Worm (Caenorhabditis elegans) whole organism, L4 larva: ENCODE measurements around the gene panl-2.

Experiments used
- T26A8.4 ChIP-seq: fragments of 200-800 bp; sonication (Bioruptor generic); IDR thresholded peaks from 2 replicates; pipeline ENCODE4 v1.3.6; 2022; ENCODE audit warnings: missing genetic modification characterization, missing compliant biosample characterization
- Y5F2A.4 ChIP-seq: fragments of 200-800 bp; sonication (Bioruptor generic); optimal IDR thresholded peaks from 2 replicates; lab custom pipeline; 2018; ENCODE audit warnings: mild to moderate bottlenecking, missing genetic modification characterization, missing compliant biosample characterization
- ZK546.5 ChIP-seq, 2 experiments: sonication (generic microtip); optimal IDR thresholded peaks; 2 replicates each; lab custom pipeline; 2017; ENCODE audit warnings: missing biosample characterization in 2 of 2, missing genetic modification characterization in 2 of 2
- aha-1 ChIP-seq: fragments of 150-350 bp; peaks from one replicate; lab custom pipeline; 2014; ENCODE audit warnings: missing biosample characterization, missing genetic modification characterization
- arid-1 ChIP-seq: fragments of 200-800 bp; sonication (Bioruptor generic); conservative IDR thresholded peaks from 2 replicates; pipeline ENCODE4 v1.3.6; 2022; ENCODE audit warnings: missing genetic modification reagents, missing genetic modification characterization, missing compliant biosample characterization
- attf-4 ChIP-seq: sonication (generic microtip); optimal IDR thresholded peaks from 3 replicates; lab custom pipeline; 2017; ENCODE audit warnings: missing biosample characterization, missing genetic modification characterization
- ctbp-1 ChIP-seq: fragments of 200-800 bp; sonication (Bioruptor generic); IDR thresholded peaks from 2 replicates; pipeline ENCODE4 v1.3.6; 2022; ENCODE audit warnings: missing genetic modification reagents, missing genetic modification characterization, missing compliant biosample characterization
- daf-16 ChIP-seq, 3 experiments: sonication (generic microtip); optimal IDR thresholded peaks; 2 replicates each; lab custom pipeline; 2016 to 2017; ENCODE audit warnings: missing genetic modification characterization in 3 of 3, missing genetic modification reagents in 3 of 3, mild to moderate bottlenecking in 2 of 3, missing compliant biosample characterization in 2 of 3, missing biosample characterization in 1 of 3, moderate library complexity in 1 of 3
- dmd-6 ChIP-seq: fragments of 200-800 bp; sonication (Bioruptor generic); IDR thresholded peaks from 2 replicates; pipeline ENCODE4 v1.3.6; 2022; ENCODE audit warnings: missing genetic modification reagents, missing genetic modification characterization, missing compliant biosample characterization
- dmd-8 ChIP-seq: fragments of 200-800 bp; sonication (Bioruptor generic); IDR thresholded peaks from 2 replicates; pipeline ENCODE4 v1.3.6; 2022; ENCODE audit warnings: missing genetic modification characterization, missing compliant biosample characterization
- duxl-1 ChIP-seq: sonication (generic microtip); optimal IDR thresholded peaks from 2 replicates; lab custom pipeline; 2016; ENCODE audit warnings: mild to moderate bottlenecking, missing genetic modification characterization, moderate library complexity, missing compliant biosample characterization; ENCODE audit not compliant: poor library complexity
- dve-1 ChIP-seq: sonication (generic microtip); optimal IDR thresholded peaks from 2 replicates; lab custom pipeline; 2017; ENCODE audit warnings: antibody characterized with exemption, mild to moderate bottlenecking, missing genetic modification characterization, missing compliant biosample characterization; ENCODE audit not compliant: insufficient read depth
- fos-1 ChIP-seq: fragments of 150-350 bp; optimal IDR thresholded peaks from 2 replicates; lab custom pipeline; 2014; ENCODE audit warnings: missing biosample characterization, missing genetic modification characterization
- hlh-11 ChIP-seq: fragments of 200-800 bp; sonication (Bioruptor generic); optimal IDR thresholded peaks from 2 replicates; lab custom pipeline; 2018; ENCODE audit warnings: mild to moderate bottlenecking, missing genetic modification characterization, missing compliant biosample characterization
- hlh-30 ChIP-seq: sonication (generic microtip); optimal IDR thresholded peaks from 2 replicates; lab custom pipeline; 2017; ENCODE audit warnings: antibody characterized with exemption, mild to moderate bottlenecking, missing genetic modification characterization, missing compliant biosample characterization; ENCODE audit not compliant: insufficient read depth
- lin-13 ChIP-seq: fragments of 150-350 bp; optimal IDR thresholded peaks from 2 replicates; lab custom pipeline; 2014; ENCODE audit warnings: missing biosample characterization, missing genetic modification reagents, missing genetic modification characterization
- lin-15B ChIP-seq: fragments of 150-350 bp; sonication (generic microtip); optimal IDR thresholded peaks from 3 replicates; lab custom pipeline; 2014; ENCODE audit warnings: missing biosample characterization, missing genetic modification characterization
- lin-39 ChIP-seq: fragments of 150-350 bp; optimal IDR thresholded peaks from 2 replicates; lab custom pipeline; 2014; ENCODE audit warnings: missing biosample characterization, missing genetic modification reagents, missing genetic modification characterization
- lir-3 ChIP-seq: sonication (generic microtip); optimal IDR thresholded peaks from 2 replicates; lab custom pipeline; 2016; ENCODE audit warnings: mild to moderate bottlenecking, missing genetic modification characterization, missing compliant biosample characterization
- madf-5 ChIP-seq, 2 experiments: fragments of 200-800 bp; sonication (Bioruptor generic); IDR thresholded peaks; 2 replicates each; pipeline ENCODE4 v1.3.6; 2022; ENCODE audit warnings: missing compliant biosample characterization in 2 of 2, missing genetic modification characterization in 2 of 2
- mdl-1 ChIP-seq, 2 experiments: fragments of 150-350 bp in 1 of 2; sonication (generic microtip) in 1 of 2; optimal IDR thresholded peaks; 2 replicates each; lab custom pipeline; 2014 to 2017; ENCODE audit warnings: missing biosample characterization in 2 of 2, missing genetic modification characterization in 2 of 2
- mdt-29 ChIP-seq: fragments of 200-800 bp; sonication (Bioruptor generic); IDR thresholded peaks from 2 replicates; pipeline ENCODE4 v1.3.6; 2022; ENCODE audit warnings: missing genetic modification reagents, missing genetic modification characterization, missing compliant biosample characterization
- mes-2 ChIP-seq: sonication (generic microtip); optimal IDR thresholded peaks from 2 replicates; lab custom pipeline; 2016; ENCODE audit warnings: missing genotype, mild to moderate bottlenecking, missing genetic modification characterization, missing compliant biosample characterization; ENCODE audit not compliant: poor library complexity, severe bottlenecking
- mxl-3 ChIP-seq: fragments of 200-800 bp; sonication (Bioruptor generic); optimal IDR thresholded peaks from 2 replicates; lab custom pipeline; 2018; ENCODE audit warnings: mild to moderate bottlenecking, missing genetic modification characterization, missing compliant biosample characterization
- nhr-25 ChIP-seq: sonication (generic microtip); optimal IDR thresholded peaks from 2 replicates; lab custom pipeline; 2017; ENCODE audit warnings: missing genetic modification characterization, mild to moderate bottlenecking, missing compliant biosample characterization, antibody characterized with exemption, moderate library complexity, borderline replicate concordance; ENCODE audit not compliant: insufficient read depth
- nhr-28 ChIP-seq: fragments of 150-350 bp; optimal IDR thresholded peaks from 2 replicates; lab custom pipeline; 2014; ENCODE audit warnings: missing biosample characterization, missing genetic modification characterization
- nhr-77 ChIP-seq: fragments of 150-350 bp; optimal IDR thresholded peaks from 2 replicates; lab custom pipeline; 2014; ENCODE audit warnings: missing biosample characterization, missing genetic modification characterization
- php-3 ChIP-seq: fragments of 200-800 bp; sonication (Bioruptor generic); IDR thresholded peaks from 2 replicates; pipeline ENCODE4 v1.3.6; 2022; ENCODE audit warnings: missing genetic modification reagents, missing genetic modification characterization, missing compliant biosample characterization
- pqm-1 ChIP-seq: sonication (generic microtip); optimal IDR thresholded peaks from 2 replicates; lab custom pipeline; 2017; ENCODE audit warnings: missing biosample characterization, missing genetic modification characterization
- saeg-2 ChIP-seq: fragments of 200-800 bp; sonication (Bioruptor generic); IDR thresholded peaks from 2 replicates; pipeline ENCODE4 v1.3.6; 2022; ENCODE audit warnings: missing genetic modification reagents, missing genetic modification characterization, missing compliant biosample characterization
- spr-3 ChIP-seq: fragments of 200-800 bp; sonication (Bioruptor generic); optimal IDR thresholded peaks from 2 replicates; lab custom pipeline; 2018; ENCODE audit warnings: mild to moderate bottlenecking, missing genetic modification characterization, missing compliant biosample characterization
- tra-1 ChIP-seq: fragments of 200-800 bp; sonication (Bioruptor generic); IDR thresholded peaks from 2 replicates; pipeline ENCODE4 v1.3.6; 2022; ENCODE audit warnings: missing genetic modification reagents, missing genetic modification characterization, missing compliant biosample characterization
- zip-11 ChIP-seq: fragments of 200-800 bp; sonication (Bioruptor generic); IDR thresholded peaks from 2 replicates; pipeline ENCODE4 v1.3.6; 2022; ENCODE audit warnings: missing genetic modification characterization, missing compliant biosample characterization

The panl-2 gene

DNA sequence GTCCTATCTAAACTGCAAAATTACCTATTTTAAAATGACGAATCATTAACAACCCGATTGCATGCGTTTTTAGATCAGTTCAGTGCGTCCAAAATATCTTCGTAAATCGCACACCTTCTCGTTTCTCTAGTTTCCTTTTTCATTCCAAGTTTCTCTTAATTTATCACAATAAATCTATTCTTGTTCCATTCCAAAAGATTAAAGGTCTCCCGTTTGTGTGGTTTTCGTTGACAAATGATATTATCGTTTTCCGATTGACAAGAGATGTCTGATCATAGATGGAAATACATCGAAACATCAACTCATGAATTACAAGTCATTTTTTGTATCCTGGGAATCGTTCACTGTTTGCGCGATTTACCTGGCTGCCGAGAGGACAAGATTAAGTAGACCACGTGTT is 25.2 kb upstream of the panl-2 start:
- no peak for TF ChIP-seq lin-13 (GFP tag; lab: Kevin White, UChicago)
- TF ChIP-seq duxl-1 (tag; lab: Kevin White, UChicago): no peak
- TF ChIP-seq daf-16 (GFP tag; optimal IDR thresholded peaks at IDR 0.05; lab: Kevin White, UChicago): no peak
- TF ChIP-seq daf-16 (tag; optimal IDR thresholded peaks at IDR 0.05; lab: Kevin White, UChicago): peak; percentile 5
- peak; percentile 7 for TF ChIP-seq hlh-11
- no peak for TF ChIP-seq zip-11 (GFP tag; lab: Robert Waterston, UW)
- TF ChIP-seq mxl-3 (GFP tag; lab: Kevin White, UChicago): peak; percentile 20
- TF ChIP-seq ctbp-1 (GFP tag; lab: Robert Waterston, UW): no peak
- TF ChIP-seq saeg-2 (GFP tag; lab: Robert Waterston, UW): no peak
- no peak for TF ChIP-seq madf-5 (GFP tag; IDR thresholded peaks at IDR 0.05; lab: Robert Waterston, UW)
- no peak for TF ChIP-seq Y5F2A.4 (GFP tag; lab: Kevin White, UChicago)
- TF ChIP-seq lir-3 (tag; lab: Kevin White, UChicago): no peak
- TF ChIP-seq nhr-28 (tag; lab: Kevin White, UChicago): peak; percentile 69
- TF ChIP-seq dmd-8 (GFP tag; lab: Robert Waterston, UW): no peak
- no peak for TF ChIP-seq nhr-25 (tag; lab: Kevin White, UChicago)
- TF ChIP-seq, all 104 proteins: peak for 4

DNA sequence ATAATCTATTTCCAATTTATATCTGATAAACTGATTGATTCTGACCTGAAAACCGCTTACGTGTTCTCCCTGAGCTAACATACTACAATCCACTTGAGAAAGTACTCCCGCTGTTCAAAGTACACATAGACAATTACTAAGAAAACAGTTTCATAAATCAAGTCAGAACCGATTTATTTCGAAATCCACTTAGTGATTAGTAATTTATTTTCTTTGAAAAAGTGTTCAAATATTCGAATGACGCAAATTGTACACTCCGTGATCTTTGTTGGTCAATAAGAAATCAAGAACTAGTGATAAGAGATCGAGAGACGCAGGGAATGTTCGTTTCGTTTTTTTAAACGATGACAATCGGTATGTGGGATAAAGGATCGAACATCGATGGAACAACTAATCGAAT is 24.6 kb upstream of the panl-2 start:
- TF ChIP-seq aha-1 (tag; lab: Kevin White, UChicago): peak; percentile 93
- TF ChIP-seq daf-16 (GFP tag; optimal IDR thresholded peaks at IDR 0.05; lab: Kevin White, UChicago): peak in 1 of 2 experiments; percentile 12
- TF ChIP-seq daf-16 (tag; optimal IDR thresholded peaks at IDR 0.05; lab: Kevin White, UChicago): peak; percentile 45
- no peak for TF ChIP-seq lin-15B (tag; lab: Kevin White, UChicago)
- no peak for TF ChIP-seq lin-39 (tag; lab: Kevin White, UChicago)
- TF ChIP-seq spr-3 (GFP tag; lab: Kevin White, UChicago): no peak
- TF ChIP-seq attf-4 (tag; lab: Kevin White, UChicago): no peak
- no peak for TF ChIP-seq nhr-77 (tag; lab: Kevin White, UChicago)
- TF ChIP-seq mdt-29 (GFP tag; lab: Robert Waterston, UW): no peak
- peak; percentile 56 for TF ChIP-seq dve-1 (tag; lab: Kevin White, UChicago)
- peak; percentile 37 for TF ChIP-seq hlh-11
- TF ChIP-seq fos-1 (tag; lab: Kevin White, UChicago): no peak

DNA sequence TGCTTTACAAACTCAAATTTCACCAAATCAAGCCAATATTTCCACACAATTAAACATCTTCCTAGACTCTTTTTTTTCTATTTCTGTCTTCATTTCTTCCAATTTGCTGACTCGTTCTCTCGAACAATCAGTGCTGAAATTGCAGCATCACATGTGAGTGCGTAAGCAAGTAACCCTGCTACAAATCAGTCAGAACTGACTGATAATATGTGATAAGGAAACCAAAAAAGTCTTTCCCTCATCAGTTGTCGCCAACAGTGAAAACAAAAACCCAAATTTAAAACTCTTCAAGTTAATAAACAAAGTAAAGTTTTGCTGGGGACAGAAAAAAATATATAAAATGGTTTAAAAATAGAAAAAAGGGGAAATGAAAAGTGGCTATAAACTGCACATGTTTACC is 23.5 kb upstream of the panl-2 start:
- TF ChIP-seq pqm-1 (tag; lab: Kevin White, UChicago) (peak; percentile 87), tra-1 (GFP tag; lab: Robert Waterston, UW) (no peak), arid-1 (GFP tag; lab: Robert Waterston, UW) (no peak), nhr-77 (tag; lab: Kevin White, UChicago) (peak; percentile 47), mdl-1 (tag; optimal IDR thresholded peaks at IDR 0.05; lab: Kevin White, UChicago) (peak in 1 of 2 experiments; percentile 16), dmd-6 (GFP tag; lab: Robert Waterston, UW) (peak; percentile 66), php-3 (GFP tag; lab: Robert Waterston, UW) (peak; percentile 24; the same call in 1 of the 2 replicates), mes-2 (no peak), daf-16 (GFP tag; optimal IDR thresholded peaks at IDR 0.05; lab: Kevin White, UChicago) (peak in 1 of 2 experiments; percentile 1), daf-16 (tag; optimal IDR thresholded peaks at IDR 0.05; lab: Kevin White, UChicago) (peak; percentile 80), nhr-28 (tag; lab: Kevin White, UChicago) (peak; percentile 73), hlh-11 (peak; percentile 74), hlh-30 (tag; lab: Kevin White, UChicago) (peak; percentile 30), dve-1 (tag; lab: Kevin White, UChicago) (peak; percentile 71)

DNA sequence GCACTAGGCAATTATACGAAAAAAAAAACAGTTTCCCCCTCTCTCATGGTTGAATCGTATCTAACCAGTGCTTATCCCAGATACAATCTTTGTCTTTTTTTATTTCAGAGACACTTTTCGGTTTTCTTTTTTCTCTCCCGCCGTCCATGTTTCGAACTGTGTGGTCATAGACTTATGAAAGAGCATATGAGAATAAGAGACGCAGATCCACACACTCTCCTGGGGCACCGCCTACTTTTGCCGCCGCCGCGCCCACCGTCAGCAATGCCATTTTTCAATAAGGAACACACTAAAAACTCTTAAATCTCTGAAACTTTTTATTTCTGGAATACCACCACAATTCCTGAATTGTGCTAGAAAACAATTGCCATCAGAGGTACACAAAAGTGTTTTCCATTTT is 22.0 kb upstream of the panl-2 start, which contains the start of gene prk-1:
prk-1 (plus strand) TSS at position 269 of the 400 bp plus-strand sequence.
- TF ChIP-seq T26A8.4 (GFP tag; lab: Robert Waterston, UW): peak; percentile 55; the same call in 1 of the 2 replicates
- peak; percentile 2 for TF ChIP-seq mes-2
- peak; percentile 7 for TF ChIP-seq nhr-28 (tag; lab: Kevin White, UChicago)
- no peak for TF ChIP-seq zip-11 (GFP tag; lab: Robert Waterston, UW)
- TF ChIP-seq ZK546.5 (tag; optimal IDR thresholded peaks at IDR 0.05; lab: Kevin White, UChicago): no peak
- peak; percentile 12 for TF ChIP-seq hlh-11
